Worm (Caenorhabditis elegans): Measurements from ENCODE around the gene nhr-91.

Gene nhr-91

DNA sequence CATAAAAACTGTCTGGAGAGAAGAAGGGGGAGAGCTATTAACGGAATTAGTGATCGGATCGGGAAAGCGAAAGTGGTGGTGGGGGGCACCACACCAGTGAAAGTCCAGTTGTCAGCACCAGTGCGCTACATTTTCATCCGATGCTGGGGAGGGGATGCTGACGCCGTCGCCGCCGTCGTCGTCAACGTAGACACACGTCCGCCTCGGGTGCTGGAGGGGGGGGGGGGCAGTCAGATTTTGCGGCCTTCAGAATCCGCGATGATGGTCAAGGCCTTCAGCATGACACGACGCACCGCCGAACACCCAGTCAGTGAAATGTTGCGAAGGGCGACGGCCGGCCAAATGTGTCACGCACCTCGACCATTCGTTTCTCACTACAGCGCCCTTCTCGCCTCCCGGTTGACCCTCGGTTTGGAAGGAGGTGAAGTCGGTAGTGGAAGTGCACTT is 1.2 kb downstream of the nhr-91 start (continued):
- TF ChIP-seq mbf-1 (tag; optimal IDR thresholded peaks at IDR 0.05) (no peak), sem-4 (tag; optimal IDR thresholded peaks at IDR 0.05) (no peak), fos-1 (tag; optimal IDR thresholded peaks at IDR 0.05) (no peak), unc-55 (GFP tag; optimal IDR thresholded peaks at IDR 0.05) (no peak), ceh-82 (tag; optimal IDR thresholded peaks at IDR 0.05) (no peak), sma-9 (GFP tag; optimal IDR thresholded peaks at IDR 0.05) (peak; percentile 39), sma-9 (tag; optimal IDR thresholded peaks at IDR 0.05) (no peak), nhr-21 (tag; optimal IDR thresholded peaks at IDR 0.05) (peak; percentile 6)

ce11 chrX:15310986-15311385 is 1.8 kb downstream of the nhr-91 start:
- no peak for TF ChIP-seq lin-11 (tag; optimal IDR thresholded peaks at IDR 0.05)
- peak; percentile 56 for TF ChIP-seq elt-1 (tag; optimal IDR thresholded peaks at IDR 0.05)
- peak; percentile 81 for TF ChIP-seq sma-9 (GFP tag; optimal IDR thresholded peaks at IDR 0.05)
- TF ChIP-seq sma-9 (tag; optimal IDR thresholded peaks at IDR 0.05) = no peak
- peak; percentile 86 for TF ChIP-seq ceh-16 (tag; optimal IDR thresholded peaks at IDR 0.05)

- no peak for TF ChIP-seq zag-1 (tag; optimal IDR thresholded peaks at IDR 0.05)
- no peak for TF ChIP-seq nhr-129 (tag; optimal IDR thresholded peaks at IDR 0.05)
- peak; percentile 33 for TF ChIP-seq nhr-25 (tag; optimal IDR thresholded peaks at IDR 0.05)
- no peak for TF ChIP-seq egl-27 (tag; optimal IDR thresholded peaks at IDR 0.05)
- TF ChIP-seq sma-3 (GFP tag; optimal IDR thresholded peaks at IDR 0.05) = no peak
- no peak for TF ChIP-seq peb-1 (tag; optimal IDR thresholded peaks at IDR 0.05)
- TF ChIP-seq nhr-23 (tag; optimal IDR thresholded peaks at IDR 0.05) = no peak
- no peak for TF ChIP-seq sem-4 (tag; optimal IDR thresholded peaks at IDR 0.05)
- no peak for TF ChIP-seq Y55F3AM.14 (GFP tag; optimal IDR thresholded peaks at IDR 0.05)
- TF ChIP-seq blmp-1 (tag; optimal IDR thresholded peaks at IDR 0.05; ENCODE audit: insufficient read depth) = peak; percentile 62
Measured at ce11 chrX:15312073-15312472, 2.9 kb downstream of the nhr-91 start.

- TF ChIP-seq nhr-25 (tag; optimal IDR thresholded peaks at IDR 0.05) = peak; percentile 35
- TF ChIP-seq lin-11 (tag; optimal IDR thresholded peaks at IDR 0.05) = no peak
- TF ChIP-seq ceh-16 (tag; optimal IDR thresholded peaks at IDR 0.05) = peak; percentile 17
Measured at ce11 chrX:15312681-15313080, 3.5 kb downstream of the nhr-91 start.

DNA sequence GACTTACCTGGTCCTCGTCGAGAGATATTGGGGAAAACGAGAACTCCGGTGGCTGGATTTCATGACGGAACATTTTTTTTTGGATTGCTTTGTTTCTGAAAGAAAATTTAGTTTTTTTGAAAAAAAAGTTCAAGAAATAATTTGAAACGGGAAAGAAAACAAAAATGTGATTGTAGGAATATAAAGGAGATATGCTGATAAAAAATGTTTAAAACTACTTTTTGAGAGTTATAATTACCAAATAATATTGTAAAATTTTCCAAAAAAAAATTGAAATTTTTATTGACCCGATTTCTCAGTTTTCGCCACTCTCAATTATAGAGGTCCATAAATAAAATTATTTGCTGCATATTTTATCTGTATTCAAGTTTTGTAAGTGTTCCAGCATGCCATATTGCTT is 8.0 kb downstream of the nhr-91 start, which contains the start of gene glb-28:
TSS of gene glb-28 (minus strand) at position 101 of the 400 bp plus-strand sequence.
- TF ChIP-seq fos-1 (tag; optimal IDR thresholded peaks at IDR 0.05) = no peak
- TF ChIP-seq sma-3 (GFP tag; optimal IDR thresholded peaks at IDR 0.05) = no peak
- no peak for TF ChIP-seq ztf-1 (GFP tag; conservative IDR thresholded peaks at IDR 0.05)
- TF ChIP-seq gmeb-1 (tag; optimal IDR thresholded peaks at IDR 0.05) = no peak

- no peak for TF ChIP-seq nhr-10 (tag; optimal IDR thresholded peaks at IDR 0.05)
- TF ChIP-seq nhr-77 (tag; optimal IDR thresholded peaks at IDR 0.05) = no peak
- TF ChIP-seq elt-1 (tag; optimal IDR thresholded peaks at IDR 0.05) = no peak
- no peak for TF ChIP-seq F13H6.1 (tag; optimal IDR thresholded peaks at IDR 0.05)
- TF ChIP-seq egl-27 (tag; optimal IDR thresholded peaks at IDR 0.05) = no peak
- TF ChIP-seq ztf-1 (GFP tag; conservative IDR thresholded peaks at IDR 0.05) = no peak
- TF ChIP-seq sma-9 (GFP tag; optimal IDR thresholded peaks at IDR 0.05) = no peak
- TF ChIP-seq sma-9 (tag; optimal IDR thresholded peaks at IDR 0.05) = no peak
- no peak for TF ChIP-seq aly-2 (tag; optimal IDR thresholded peaks at IDR 0.05)
- no peak for TF ChIP-seq snpc-4 (tag; optimal IDR thresholded peaks at IDR 0.05)
- no peak for TF ChIP-seq nhr-129 (tag; optimal IDR thresholded peaks at IDR 0.05)
Measured at ce11 chrX:15321217-15321616, 12.0 kb downstream of the nhr-91 start.

DNA sequence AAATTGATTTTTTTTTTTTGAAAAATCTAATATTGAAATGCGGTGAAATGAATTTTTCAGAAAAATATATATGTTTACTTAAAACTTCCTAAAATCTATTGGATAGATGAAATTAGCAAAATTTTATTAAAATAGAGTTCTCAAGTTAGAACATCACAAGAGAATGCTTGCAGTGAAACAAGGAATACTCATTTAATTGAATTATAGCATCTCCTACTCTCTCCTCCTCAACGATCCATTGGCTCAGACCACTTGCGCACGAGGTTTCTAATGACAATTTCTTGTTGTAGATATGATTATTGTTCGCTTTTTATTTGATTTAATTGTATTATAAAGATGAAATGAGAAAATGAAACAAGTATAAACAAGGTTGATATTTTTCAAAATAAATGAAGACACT is 12.6 kb downstream of the nhr-91 start:
- no peak for TF ChIP-seq lin-39 (tag; optimal IDR thresholded peaks at IDR 0.05)
- no peak for TF ChIP-seq lsy-2 (tag; optimal IDR thresholded peaks at IDR 0.05)
- no peak for TF ChIP-seq crh-2 (tag; optimal IDR thresholded peaks at IDR 0.05)
